Fruit fly (Drosophila melanogaster) whole organism, embryonic: Measurements from ENCODE around the gene CG43867.

Experiments
- Atf3 ChIP-seq: fragments of 200-800 bp; sonication (Bioruptor generic); optimal IDR thresholded peaks from 3 replicates; lab custom pipeline; 2016; ENCODE audit warnings: missing biosample characterization, missing genetic modification characterization
- CG1024 ChIP-seq: fragments of 200-800 bp; sonication (Bioruptor generic); IDR thresholded peaks from 2 replicates; pipeline ENCODE4 v1.3.6; 2022; ENCODE audit warnings: missing biosample characterization, missing genetic modification characterization
- CG10267 ChIP-seq: fragments of 200-800 bp; sonication (Bioruptor generic); optimal IDR thresholded peaks from 2 replicates; lab custom pipeline; 2018; ENCODE audit warnings: missing biosample characterization, mild to moderate bottlenecking, missing genetic modification characterization, moderate library complexity
- CG10462 ChIP-seq: fragments of 200-800 bp; sonication (Bioruptor generic); optimal IDR thresholded peaks from 2 replicates; lab custom pipeline; 2016; ENCODE audit warnings: missing biosample characterization, missing genetic modification characterization
- CG11723 ChIP-seq: fragments of 200-800 bp; sonication (Bioruptor generic); optimal IDR thresholded peaks from 2 replicates; lab custom pipeline; 2017; ENCODE audit warnings: missing biosample characterization, mild to moderate bottlenecking, missing genetic modification characterization
- CG12299 ChIP-seq: fragments of 200-800 bp; sonication (Bioruptor generic); optimal IDR thresholded peaks from 2 replicates; lab custom pipeline; 2018; ENCODE audit warnings: missing biosample characterization, mild to moderate bottlenecking, missing genetic modification characterization
- CG12391 ChIP-seq: fragments of 200-800 bp; sonication (Bioruptor generic); optimal IDR thresholded peaks from 3 replicates; lab custom pipeline; 2018; ENCODE audit warnings: missing biosample characterization, mild to moderate bottlenecking, missing genetic modification characterization, moderate library complexity
- CG13287 ChIP-seq: fragments of 200-800 bp; sonication (Bioruptor generic); IDR thresholded peaks from 2 replicates; pipeline ENCODE4 v1.3.6; 2022; ENCODE audit warnings: missing biosample characterization, missing genetic modification characterization; ENCODE audit not compliant: partially characterized antibody
- CG13624 ChIP-seq: fragments of 200-800 bp; sonication (Bioruptor generic); optimal IDR thresholded peaks from 2 replicates; lab custom pipeline; 2016; ENCODE audit warnings: missing biosample characterization, missing genetic modification characterization
- CG1603 ChIP-seq: fragments of 200-800 bp; sonication (Bioruptor generic); optimal IDR thresholded peaks from 2 replicates; lab custom pipeline; 2019; ENCODE audit warnings: missing biosample characterization, mild to moderate bottlenecking, missing genetic modification characterization, moderate library complexity
- CG18619 ChIP-seq: fragments of 200-800 bp; sonication (Bioruptor generic); optimal IDR thresholded peaks from 3 replicates; lab custom pipeline; 2017; ENCODE audit warnings: missing biosample characterization, mild to moderate bottlenecking, missing genetic modification characterization
- CG2712 ChIP-seq: fragments of 200-800 bp; optimal IDR thresholded peaks from 3 replicates; lab custom pipeline; 2019; ENCODE audit warnings: missing biosample characterization, mild to moderate bottlenecking, missing genetic modification characterization, moderate library complexity
- CG3065 ChIP-seq: fragments of 200-800 bp; sonication (Bioruptor generic); optimal IDR thresholded peaks from 2 replicates; lab custom pipeline; 2016; ENCODE audit warnings: missing biosample characterization, missing genetic modification characterization
- CG31441 ChIP-seq: fragments of 200-800 bp; sonication (Bioruptor generic); IDR thresholded peaks from 2 replicates; pipeline ENCODE4 v1.3.6; 2022; ENCODE audit warnings: missing biosample characterization, missing genetic modification characterization
- CG3163 ChIP-seq: fragments of 200-800 bp; sonication (Bioruptor generic); optimal IDR thresholded peaks from 3 replicates; lab custom pipeline; 2016; ENCODE audit warnings: missing biosample characterization, missing genetic modification characterization
- CG32772 ChIP-seq: fragments of 200-800 bp; sonication (Bioruptor generic); IDR thresholded peaks from 2 replicates; pipeline ENCODE4 v1.3.6; 2022; ENCODE audit warnings: missing biosample characterization, missing genetic modification characterization
- CG3838 ChIP-seq: fragments of 200-800 bp; sonication (Bioruptor generic); optimal IDR thresholded peaks from 3 replicates; lab custom pipeline; 2016; ENCODE audit warnings: missing biosample characterization, missing genetic modification characterization
- CG4854 ChIP-seq: fragments of 200-800 bp; sonication (Bioruptor generic); optimal IDR thresholded peaks from 2 replicates; lab custom pipeline; 2016; ENCODE audit warnings: missing biosample characterization, missing genetic modification characterization, inconsistent platforms
- CG5245 ChIP-seq: fragments of 200-800 bp; sonication (Bioruptor generic); optimal IDR thresholded peaks from 3 replicates; lab custom pipeline; 2016; ENCODE audit warnings: missing biosample characterization, missing genetic modification characterization
- CG6254 ChIP-seq: fragments of 200-800 bp; sonication (Bioruptor generic); optimal IDR thresholded peaks from 3 replicates; lab custom pipeline; 2017; ENCODE audit warnings: mild to moderate bottlenecking, missing biosample characterization, missing genetic modification reagents, missing genetic modification characterization
- CG8281 ChIP-seq: fragments of 200-800 bp; sonication (Bioruptor generic); optimal IDR thresholded peaks from 2 replicates; lab custom pipeline; 2018; ENCODE audit warnings: missing biosample characterization, mild to moderate bottlenecking, missing genetic modification characterization, moderate library complexity
- CG9609 ChIP-seq: fragments of 200-800 bp; sonication (Bioruptor generic); optimal IDR thresholded peaks from 3 replicates; lab custom pipeline; 2016; ENCODE audit warnings: missing biosample characterization, missing genetic modification characterization
- CG9932 ChIP-seq: fragments of 200-800 bp; sonication (Bioruptor generic); IDR thresholded peaks from 2 replicates; pipeline ENCODE4 v1.3.6; 2022; ENCODE audit warnings: missing biosample characterization, missing genetic modification characterization
- Camta ChIP-seq: fragments of 200-800 bp; sonication (Bioruptor generic); optimal IDR thresholded peaks from 2 replicates; lab custom pipeline; 2016; ENCODE audit warnings: missing biosample characterization, missing genetic modification characterization
- Deaf1 ChIP-seq: fragments of 200-800 bp; optimal IDR thresholded peaks from 3 replicates; lab custom pipeline; 2019; ENCODE audit warnings: missing biosample characterization, mild to moderate bottlenecking, missing genetic modification characterization, moderate library complexity
- Dll ChIP-seq: fragments of 200-800 bp; sonication (Bioruptor generic); IDR thresholded peaks from 4 replicates; pipeline ENCODE4 v1.3.6; 2022; ENCODE audit warnings: missing biosample characterization, missing genetic modification characterization; ENCODE audit not compliant: partially characterized antibody
- E2f1 ChIP-seq: fragments of 200-800 bp; sonication (Bioruptor generic); IDR thresholded peaks from 2 replicates; pipeline ENCODE4 v1.3.6; 2022; ENCODE audit warnings: missing biosample characterization, missing genetic modification characterization
- Eip74EF ChIP-seq, 2 experiments: fragments of 200-800 bp in 1 of 2; fragments of >200 bp in 1 of 2; sonication (Bioruptor generic) in 1 of 2; optimal IDR thresholded peaks; 2 replicates each; lab custom pipeline; 2017 to 2019; ENCODE audit warnings: missing biosample characterization in 2 of 2, missing genetic modification characterization in 2 of 2, mild to moderate bottlenecking in 1 of 2, moderate library complexity in 1 of 2
- H2.0 ChIP-seq: fragments of 200-800 bp; sonication (Bioruptor generic); IDR thresholded peaks from 2 replicates; pipeline ENCODE4 v1.3.6; 2022; ENCODE audit warnings: missing biosample characterization, missing genetic modification characterization
- HmgD ChIP-seq: fragments of 200-800 bp; sonication (Bioruptor generic); optimal IDR thresholded peaks from 3 replicates; lab custom pipeline; 2016; ENCODE audit warnings: missing biosample characterization, missing genetic modification characterization
- Nf-YA ChIP-seq: fragments of 200-800 bp; sonication (Bioruptor generic); IDR thresholded peaks from 2 replicates; pipeline ENCODE4 v1.3.6; 2022; ENCODE audit warnings: missing biosample characterization, missing genetic modification characterization
- Side ChIP-seq: fragments of 200-800 bp; sonication (Bioruptor generic); optimal IDR thresholded peaks from 2 replicates; lab custom pipeline; 2016; ENCODE audit warnings: missing biosample characterization, missing genetic modification characterization
- Ssrp ChIP-seq: fragments of 200-800 bp; sonication (Bioruptor generic); optimal IDR thresholded peaks from 2 replicates; lab custom pipeline; 2018; ENCODE audit warnings: missing biosample characterization, mild to moderate bottlenecking, missing genetic modification characterization, moderate library complexity
- aop ChIP-seq: fragments of 200-800 bp; sonication (Bioruptor generic); IDR thresholded peaks from 2 replicates; pipeline ENCODE4 v1.3.6; 2022; ENCODE audit warnings: missing biosample characterization, missing genetic modification characterization
- ap ChIP-seq: fragments of 200-800 bp; sonication (Bioruptor generic); IDR thresholded peaks from 2 replicates; pipeline ENCODE4 v1.3.6; 2022; ENCODE audit warnings: missing biosample characterization, missing genetic modification characterization
- ara ChIP-seq: fragments of 200-800 bp; sonication (Bioruptor generic); IDR thresholded peaks from 2 replicates; pipeline ENCODE4 v1.3.6; 2022; ENCODE audit warnings: missing biosample characterization, missing genetic modification characterization
- dan ChIP-seq: fragments of 200-800 bp; sonication (Bioruptor generic); IDR thresholded peaks from 2 replicates; pipeline ENCODE4 v1.3.6; 2022; ENCODE audit warnings: missing biosample characterization, missing genetic modification characterization
- dpn ChIP-seq, 2 experiments: fragments of 200-800 bp; sonication (Bioruptor generic); optimal IDR thresholded peaks; 3 replicates each; lab custom pipeline; 2016; ENCODE audit warnings: missing biosample characterization in 2 of 2, missing genetic modification characterization in 2 of 2
- dysf ChIP-seq: fragments of 200-800 bp; sonication (Bioruptor generic); IDR thresholded peaks from 3 replicates; pipeline ENCODE4 v1.3.6; 2022; ENCODE audit warnings: missing biosample characterization, missing genetic modification characterization
- grn ChIP-seq: fragments of 200-800 bp; sonication (Bioruptor generic); optimal IDR thresholded peaks from 3 replicates; lab custom pipeline; 2017; ENCODE audit warnings: missing biosample characterization, missing genetic modification characterization
- hth ChIP-seq: fragments of >200 bp; optimal IDR thresholded peaks from 2 replicates; lab custom pipeline; 2017; ENCODE audit warnings: inconsistent platforms
- ind ChIP-seq: fragments of 200-800 bp; sonication (Bioruptor generic); optimal IDR thresholded peaks from 3 replicates; lab custom pipeline; 2016; ENCODE audit warnings: missing biosample characterization, missing genetic modification characterization
- nerfin-1 ChIP-seq: fragments of 200-800 bp; sonication (Bioruptor generic); optimal IDR thresholded peaks from 3 replicates; lab custom pipeline; 2019; ENCODE audit warnings: missing biosample characterization, mild to moderate bottlenecking, missing genetic modification characterization, moderate library complexity
- nmo ChIP-seq: fragments of 200-800 bp; sonication (Bioruptor generic); optimal IDR thresholded peaks from 2 replicates; lab custom pipeline; 2018; ENCODE audit warnings: missing biosample characterization, mild to moderate bottlenecking, missing genetic modification characterization, moderate library complexity
- nom ChIP-seq: fragments of 200-800 bp; sonication (Bioruptor generic); optimal IDR thresholded peaks from 2 replicates; lab custom pipeline; 2017; ENCODE audit warnings: missing biosample characterization, missing genetic modification characterization, mild to moderate bottlenecking, moderate library complexity, missing genetic modification reagents
- pb ChIP-seq: fragments of 200-800 bp; sonication (Bioruptor generic); optimal IDR thresholded peaks from 3 replicates; lab custom pipeline; 2016; ENCODE audit warnings: missing biosample characterization, missing genetic modification characterization
- slbo ChIP-seq: fragments of 200-800 bp; sonication (Bioruptor generic); IDR thresholded peaks from 2 replicates; pipeline ENCODE4 v1.3.6; 2022; ENCODE audit warnings: missing biosample characterization, missing genetic modification characterization
- slou ChIP-seq: fragments of 200-800 bp; sonication (Bioruptor generic); optimal IDR thresholded peaks from 3 replicates; lab custom pipeline; 2016; ENCODE audit warnings: missing biosample characterization, missing genetic modification characterization
- slp2 ChIP-seq: fragments of 200-800 bp; sonication (Bioruptor generic); optimal IDR thresholded peaks from 2 replicates; lab custom pipeline; 2016; ENCODE audit warnings: missing biosample characterization, missing genetic modification characterization
- unpg ChIP-seq: fragments of 200-800 bp; sonication (Bioruptor generic); optimal IDR thresholded peaks from 3 replicates; lab custom pipeline; 2018; ENCODE audit warnings: missing biosample characterization, mild to moderate bottlenecking, missing genetic modification characterization, moderate library complexity
- vvl ChIP-seq: fragments of 200-800 bp; sonication (Bioruptor generic); IDR thresholded peaks from 2 replicates; pipeline ENCODE4 v1.3.6; 2022; ENCODE audit warnings: missing biosample characterization, missing genetic modification characterization
- zen2 ChIP-seq: fragments of 200-800 bp; sonication (Bioruptor generic); IDR thresholded peaks from 3 replicates; pipeline ENCODE4 v1.3.6; 2022; ENCODE audit warnings: missing biosample characterization, missing genetic modification characterization; ENCODE audit not compliant: partially characterized antibody

Gene CG43867

dm6 chrX:955873-956272, 28.1 kb upstream of the CG43867 start (continued):
- TF ChIP-seq CG9609 = peak; percentile 34
- TF ChIP-seq nerfin-1 (tag; lab: Kevin White, UChicago) = peak; percentile 26
- peak; percentile 16 for TF ChIP-seq CG10267 (tag; lab: Kevin White, UChicago)
- TF ChIP-seq Side (GFP tag; lab: Kevin White, UChicago) = peak; percentile 16
- TF ChIP-seq ara (GFP tag; lab: Robert Waterston, UW) = peak; percentile 48; the same call in 1 of the 2 replicates
- TF ChIP-seq CG6254 (GFP tag; lab: Kevin White, UChicago) = no peak
- 0 out of 2 replicates have a peak, but pooled peaks have one; percentile 38 for TF ChIP-seq H2.0 (GFP tag; lab: Robert Waterston, UW)
- no peak for TF ChIP-seq hth
- TF ChIP-seq vvl (GFP tag; lab: Robert Waterston, UW) = peak; percentile 69
- no peak for TF ChIP-seq zen2 (GFP tag; lab: Robert Waterston, UW)
- no peak for TF ChIP-seq CG10462 (GFP tag; lab: Kevin White, UChicago)
- peak; percentile 28; the same call in 1 of the 2 replicates for TF ChIP-seq ap
- no peak for TF ChIP-seq nom (GFP tag; lab: Kevin White, UChicago)
- no peak for TF ChIP-seq aop
- TF ChIP-seq CG3163 (GFP tag; lab: Kevin White, UChicago) = no peak
- TF ChIP-seq CG13624 (GFP tag; lab: Kevin White, UChicago) = peak; percentile 56
- peak; percentile 57 for TF ChIP-seq Ssrp (tag; lab: Kevin White, UChicago)
- peak; percentile 43 for TF ChIP-seq slp2 (GFP tag; lab: Kevin White, UChicago)
- peak; percentile 44 for TF ChIP-seq E2f1 (GFP tag; lab: Robert Waterston, UW)
- TF ChIP-seq CG13287 (GFP tag; lab: Robert Waterston, UW) = no peak
- TF ChIP-seq CG3065 (GFP tag; lab: Kevin White, UChicago) = no peak
- TF ChIP-seq CG9932 (GFP tag; lab: Robert Waterston, UW) = peak; percentile 55
- TF ChIP-seq Camta = no peak
- peak; percentile 66 for TF ChIP-seq CG32772
- peak; percentile 15 for TF ChIP-seq Deaf1 (tag; lab: Kevin White, UChicago)
- TF ChIP-seq CG5245 (GFP tag; lab: Kevin White, UChicago) = peak; percentile 29
- TF ChIP-seq CG12391 (tag; lab: Kevin White, UChicago) = peak; percentile 46
- TF ChIP-seq dpn (GFP tag; optimal IDR thresholded peaks at IDR 0.05; lab: Kevin White, UChicago) = peak; percentile 58 to 73
- TF ChIP-seq CG11723 (GFP tag; lab: Kevin White, UChicago) = peak; percentile 5
- peak; percentile 62 for TF ChIP-seq pb (GFP tag; lab: Kevin White, UChicago)
- TF ChIP-seq CG2712 (tag; lab: Kevin White, UChicago) = peak; percentile 51
- TF ChIP-seq CG4854 = no peak
- no peak for TF ChIP-seq Nf-YA
- no peak for TF ChIP-seq dan (GFP tag; lab: Robert Waterston, UW)
- no peak for TF ChIP-seq CG3838 (GFP tag; lab: Kevin White, UChicago)
- TF ChIP-seq CG8281 = peak; percentile 12
- peak; percentile 8 for TF ChIP-seq CG12299
- peak; percentile 58 for TF ChIP-seq nmo
- TF ChIP-seq ind (GFP tag; lab: Kevin White, UChicago) = peak; percentile 66
- TF ChIP-seq Dll = no peak
- no peak for TF ChIP-seq Eip74EF (GFP tag; optimal IDR thresholded peaks at IDR 0.05; lab: Kevin White, UChicago)
- TF ChIP-seq CG18619 = peak; percentile 47
- TF ChIP-seq HmgD = peak; percentile 17
- TF ChIP-seq unpg (GFP tag; lab: Kevin White, UChicago) = peak; percentile 61
- TF ChIP-seq slbo (GFP tag; lab: Robert Waterston, UW) = peak; percentile 78
- TF ChIP-seq Atf3 (GFP tag; lab: Kevin White, UChicago) = no peak
- TF ChIP-seq CG31441 (GFP tag; lab: Robert Waterston, UW) = peak; percentile 57
- TF ChIP-seq CG1024 (GFP tag; lab: Robert Waterston, UW) = peak; percentile 55; the same call in 1 of the 2 replicates
- TF ChIP-seq CG1603 (tag; lab: Kevin White, UChicago) = peak; percentile 78
- no peak for TF ChIP-seq slou
- TF ChIP-seq grn (GFP tag; lab: Kevin White, UChicago) = no peak
- peak; percentile 72 for TF ChIP-seq dysf (GFP tag; lab: Robert Waterston, UW)
